Worm (Caenorhabditis elegans) whole organism, young adult: ENCODE data around the gene F58F12.4.
A peak's percentile ranks its signal among the peaks of the same experiment; 100 is the strongest.

Experiments used
- B0035.1 ChIP-seq: sonication (generic microtip); optimal IDR thresholded peaks from 2 replicates; lab custom pipeline; 2016; ENCODE audit warnings: missing genetic modification characterization, mild to moderate bottlenecking, missing compliant biosample characterization, missing genotype, missing genetic modification reagents
- B0261.1 ChIP-seq: sonication (generic microtip); optimal IDR thresholded peaks from 2 replicates; lab custom pipeline; 2016; ENCODE audit warnings: mild to moderate bottlenecking, missing genetic modification characterization, moderate library complexity, missing compliant biosample characterization
- B0336.3 ChIP-seq: fragments of 200-800 bp; sonication (Bioruptor generic); IDR thresholded peaks from 2 replicates; pipeline ENCODE4 v1.3.6; 2022; ENCODE audit warnings: missing genetic modification characterization, missing compliant biosample characterization
- F22D6.2 ChIP-seq: sonication (generic microtip); optimal IDR thresholded peaks from 2 replicates; lab custom pipeline; 2016; ENCODE audit warnings: mild to moderate bottlenecking, missing genetic modification characterization, missing compliant biosample characterization
- F23B12.7 ChIP-seq: sonication (generic microtip); optimal IDR thresholded peaks from 2 replicates; lab custom pipeline; 2017; ENCODE audit warnings: missing genetic modification characterization, mild to moderate bottlenecking, missing compliant biosample characterization, antibody characterized with exemption, moderate library complexity; ENCODE audit not compliant: insufficient read depth
- F57C9.4 ChIP-seq: sonication (generic microtip); optimal IDR thresholded peaks from 2 replicates; lab custom pipeline; 2017; ENCODE audit warnings: mild to moderate bottlenecking, missing genetic modification characterization, missing compliant biosample characterization
- T07F8.4 ChIP-seq: sonication (generic microtip); optimal IDR thresholded peaks from 2 replicates; lab custom pipeline; 2016; ENCODE audit warnings: mild to moderate bottlenecking, missing genetic modification characterization, moderate library complexity, missing compliant biosample characterization
- Y53F4B.3 ChIP-seq: fragments of 200-800 bp; sonication (Bioruptor generic); IDR thresholded peaks from 2 replicates; pipeline ENCODE4 v1.3.6; 2022; ENCODE audit warnings: missing genetic modification reagents, missing genetic modification characterization, missing compliant biosample characterization
- akir-1 ChIP-seq: fragments of 200-800 bp; sonication (Bioruptor generic); optimal IDR thresholded peaks from 2 replicates; lab custom pipeline; 2018; ENCODE audit warnings: mild to moderate bottlenecking, missing genetic modification characterization, moderate library complexity, missing compliant biosample characterization
- ama-1 ChIP-seq, 3 experiments: fragments of 150-350 bp in 1 of 3; sonication (generic microtip) in 2 of 3; optimal IDR thresholded peaks; 2 replicates each; lab custom pipeline; 2014 to 2018; ENCODE audit warnings: missing biosample characterization in 2 of 3, missing genetic modification characterization in 2 of 3, missing genetic modification reagents in 2 of 3
- aptf-3 ChIP-seq: fragments of 200-800 bp; sonication (Bioruptor generic); IDR thresholded peaks from 2 replicates; pipeline ENCODE4 v1.3.6; 2022; ENCODE audit warnings: missing genetic modification characterization, missing compliant biosample characterization
- attf-5 ChIP-seq: fragments of 200-800 bp; sonication (Bioruptor generic); optimal IDR thresholded peaks from 2 replicates; lab custom pipeline; 2018; ENCODE audit warnings: mild to moderate bottlenecking, missing genetic modification characterization, missing compliant biosample characterization
- cebp-2 ChIP-seq: fragments of 200-800 bp; sonication (Bioruptor generic); IDR thresholded peaks from 2 replicates; pipeline ENCODE4 v1.3.6; 2022; ENCODE audit warnings: missing genetic modification characterization, missing compliant biosample characterization
- ceh-100 ChIP-seq: fragments of 200-800 bp; sonication (Bioruptor generic); IDR thresholded peaks from 2 replicates; pipeline ENCODE4 v1.3.6; 2022; ENCODE audit warnings: missing genetic modification reagents, missing genetic modification characterization, missing compliant biosample characterization
- ceh-27 ChIP-seq: fragments of 200-800 bp; sonication (Bioruptor generic); optimal IDR thresholded peaks from 2 replicates; lab custom pipeline; 2018; ENCODE audit warnings: mild to moderate bottlenecking, missing genetic modification characterization, moderate library complexity, missing compliant biosample characterization
- ceh-40 ChIP-seq: fragments of 200-800 bp; sonication (Bioruptor generic); IDR thresholded peaks from 2 replicates; pipeline ENCODE4 v1.3.6; 2022; ENCODE audit warnings: missing genetic modification characterization, missing compliant biosample characterization
- dpl-1 ChIP-seq: fragments of 150-350 bp; optimal IDR thresholded peaks from 2 replicates; lab custom pipeline; 2014; ENCODE audit warnings: missing biosample characterization, missing genetic modification reagents, missing genetic modification characterization
- efl-1 ChIP-seq: fragments of 150-350 bp; optimal IDR thresholded peaks from 2 replicates; lab custom pipeline; 2014; ENCODE audit warnings: missing biosample characterization, missing genetic modification reagents, missing genetic modification characterization
- egrh-3 ChIP-seq: fragments of 200-800 bp; sonication (Bioruptor generic); IDR thresholded peaks from 2 replicates; pipeline ENCODE4 v1.3.6; 2022; ENCODE audit warnings: missing genetic modification reagents, missing genetic modification characterization, missing compliant biosample characterization
- fkh-3 ChIP-seq: sonication (generic microtip); optimal IDR thresholded peaks from 2 replicates; lab custom pipeline; 2016; ENCODE audit warnings: mild to moderate bottlenecking, missing genetic modification characterization, missing compliant biosample characterization
- gei-17 ChIP-seq: fragments of 200-800 bp; sonication (Bioruptor generic); optimal IDR thresholded peaks from 2 replicates; lab custom pipeline; 2018; ENCODE audit warnings: mild to moderate bottlenecking, missing genetic modification characterization, missing compliant biosample characterization
- him-1 ChIP-seq: sonication (generic microtip); optimal IDR thresholded peaks from 2 replicates; lab custom pipeline; 2016; ENCODE audit warnings: missing genotype, missing genetic modification reagents, missing genetic modification characterization, missing compliant biosample characterization
- hmg-1.2 ChIP-seq: fragments of 200-800 bp; sonication (Bioruptor generic); IDR thresholded peaks from 2 replicates; pipeline ENCODE4 v1.3.6; 2022; ENCODE audit warnings: missing genetic modification reagents, missing genetic modification characterization, missing compliant biosample characterization
- hrde-1 ChIP-seq: sonication (generic microtip); optimal IDR thresholded peaks from 2 replicates; lab custom pipeline; 2016; ENCODE audit warnings: missing genetic modification characterization, mild to moderate bottlenecking, missing compliant biosample characterization, moderate library complexity, missing genotype, missing genetic modification reagents, borderline replicate concordance
- hsf-1 ChIP-seq: fragments of 200-800 bp; sonication (Bioruptor generic); IDR thresholded peaks from 2 replicates; pipeline ENCODE4 v1.3.6; 2022; ENCODE audit warnings: missing genetic modification reagents, missing genetic modification characterization, missing compliant biosample characterization
- let-526 ChIP-seq: fragments of 200-800 bp; sonication (Bioruptor generic); IDR thresholded peaks from 2 replicates; pipeline ENCODE4 v1.3.6; 2022; ENCODE audit warnings: missing genetic modification reagents, missing genetic modification characterization, missing compliant biosample characterization
- lir-1 ChIP-seq: fragments of 200-800 bp; sonication (Bioruptor generic); conservative IDR thresholded peaks from 2 replicates; pipeline ENCODE4 v1.3.6; 2022; ENCODE audit warnings: missing genetic modification reagents, missing genetic modification characterization, missing compliant biosample characterization
- lsl-1 ChIP-seq: fragments of 200-800 bp; sonication (Bioruptor generic); optimal IDR thresholded peaks from 2 replicates; lab custom pipeline; 2018; ENCODE audit warnings: mild to moderate bottlenecking, missing genetic modification characterization, moderate library complexity, missing compliant biosample characterization
- madf-6 ChIP-seq: fragments of 200-800 bp; sonication (Bioruptor generic); IDR thresholded peaks from 2 replicates; pipeline ENCODE4 v1.3.6; 2022; ENCODE audit warnings: missing genetic modification reagents, missing genetic modification characterization, missing compliant biosample characterization
- mcd-1 ChIP-seq: fragments of 200-800 bp; sonication (Bioruptor generic); IDR thresholded peaks from 2 replicates; pipeline ENCODE4 v1.3.6; 2022; ENCODE audit warnings: missing genetic modification reagents, missing genetic modification characterization, missing compliant biosample characterization
- nfyb-1 ChIP-seq: fragments of 200-800 bp; sonication (Bioruptor generic); IDR thresholded peaks from 2 replicates; pipeline ENCODE4 v1.3.6; 2022; ENCODE audit warnings: missing genetic modification reagents, missing genetic modification characterization, missing compliant biosample characterization
- nhr-120 ChIP-seq: fragments of 200-800 bp; sonication (Bioruptor generic); IDR thresholded peaks from 2 replicates; pipeline ENCODE4 v1.3.6; 2022; ENCODE audit warnings: missing genetic modification characterization, missing compliant biosample characterization
- nhr-179 ChIP-seq: sonication (generic microtip); optimal IDR thresholded peaks from 2 replicates; lab custom pipeline; 2016; ENCODE audit warnings: mild to moderate bottlenecking, missing genetic modification characterization, missing compliant biosample characterization
- rcor-1 ChIP-seq: fragments of 200-800 bp; sonication (Bioruptor generic); IDR thresholded peaks from 2 replicates; pipeline ENCODE4 v1.3.6; 2022; ENCODE audit warnings: missing genetic modification reagents, missing genetic modification characterization, missing compliant biosample characterization
- sea-2 ChIP-seq: fragments of 200-800 bp; sonication (Bioruptor generic); IDR thresholded peaks from 2 replicates; pipeline ENCODE4 v1.3.6; 2022; ENCODE audit warnings: missing genetic modification characterization, missing compliant biosample characterization
- snpc-1.1 ChIP-seq: sonication (generic microtip); optimal IDR thresholded peaks from 2 replicates; lab custom pipeline; 2017; ENCODE audit warnings: missing genetic modification characterization, mild to moderate bottlenecking, missing compliant biosample characterization, antibody characterized with exemption, moderate library complexity, missing genotype, missing genetic modification reagents; ENCODE audit not compliant: insufficient read depth
- snpc-1.3 ChIP-seq: sonication (generic microtip); optimal IDR thresholded peaks from 2 replicates; lab custom pipeline; 2017; ENCODE audit warnings: missing genetic modification characterization, mild to moderate bottlenecking, missing compliant biosample characterization, antibody characterized with exemption, moderate library complexity, missing genotype, missing genetic modification reagents; ENCODE audit not compliant: insufficient read depth
- snpc-3.4 ChIP-seq: sonication (generic microtip); optimal IDR thresholded peaks from 2 replicates; lab custom pipeline; 2017; ENCODE audit warnings: missing genetic modification characterization, mild to moderate bottlenecking, missing compliant biosample characterization, antibody characterized with exemption, moderate library complexity, missing genotype, missing genetic modification reagents
- snpc-4 ChIP-seq, 5 experiments: fragments of 150-350 bp in 1 of 5; sonication (generic microtip) in 4 of 5; optimal IDR thresholded peaks; 2 replicates each; lab custom pipeline; 2014 to 2018; ENCODE audit warnings: missing genetic modification characterization in 5 of 5, missing biosample characterization in 3 of 5, antibody characterized with exemption in 2 of 5, mild to moderate bottlenecking in 2 of 5, missing compliant biosample characterization in 2 of 5, missing genotype in 2 of 5, moderate library complexity in 2 of 5, missing genetic modification reagents in 1 of 5
- somi-1 ChIP-seq: fragments of 200-800 bp; sonication (Bioruptor generic); optimal IDR thresholded peaks from 2 replicates; lab custom pipeline; 2018; ENCODE audit warnings: mild to moderate bottlenecking, missing genetic modification characterization, missing compliant biosample characterization
- tbp1 ChIP-seq: fragments of 200-800 bp; sonication (Bioruptor generic); optimal IDR thresholded peaks from 2 replicates; lab custom pipeline; 2018; ENCODE audit warnings: mild to moderate bottlenecking, missing genetic modification characterization, missing compliant biosample characterization
- xnd-1 ChIP-seq: sonication (generic microtip); optimal IDR thresholded peaks from 2 replicates; lab custom pipeline; 2016; ENCODE audit warnings: missing genotype, missing genetic modification reagents, missing genetic modification characterization, missing compliant biosample characterization
- ztf-28 ChIP-seq: fragments of 200-800 bp; sonication (Bioruptor generic); IDR thresholded peaks from 2 replicates; pipeline ENCODE4 v1.3.6; 2022; ENCODE audit warnings: missing genetic modification reagents, missing genetic modification characterization, missing compliant biosample characterization
- ztf-3 ChIP-seq: fragments of 200-800 bp; sonication (Bioruptor generic); optimal IDR thresholded peaks from 2 replicates; lab custom pipeline; 2018; ENCODE audit warnings: mild to moderate bottlenecking, missing genetic modification characterization, missing compliant biosample characterization

Gene F58F12.4

ce11 chrII:6360822-6361221, 25.7 kb upstream of the F58F12.4 start, which contains the start of gene K10B2.4 (continued):
- TF ChIP-seq rcor-1 (peak; percentile 43; the same call in 1 of the 2 replicates), dpl-1 (GFP tag; lab: Kevin White, UChicago) (peak; percentile 46), gei-17 (GFP tag; lab: Kevin White, UChicago) (no peak), akir-1 (GFP tag; lab: Kevin White, UChicago) (peak; percentile 12), attf-5 (GFP tag; lab: Kevin White, UChicago) (peak; percentile 72), ama-1 (optimal IDR thresholded peaks at IDR 0.05; lab: Kevin White, UChicago) (no peak), ama-1 (GFP tag; optimal IDR thresholded peaks at IDR 0.05; lab: Kevin White, UChicago) (peak in 1 of 2 experiments; percentile 38), let-526 (peak; percentile 22; the same call in 1 of the 2 replicates), fkh-3 (no peak), snpc-4 (GFP tag; optimal IDR thresholded peaks at IDR 0.05; lab: Kevin White, UChicago) (peak; percentile 0), snpc-4 (tag; optimal IDR thresholded peaks at IDR 0.05; lab: Kevin White, UChicago) (peak; percentile 22 to 42 (median 36)), F57C9.4 (tag; lab: Kevin White, UChicago) (no peak), xnd-1 (tag; lab: Kevin White, UChicago) (no peak), tbp1 (GFP tag; lab: Kevin White, UChicago) (peak; percentile 11), ceh-40 (GFP tag; lab: Robert Waterston, UW) (no peak), hsf-1 (0 out of 2 replicates have a peak, but pooled peaks have one; percentile 35), B0035.1 (tag; lab: Kevin White, UChicago) (peak; percentile 56), hmg-1.2 (0 out of 2 replicates have a peak, but pooled peaks have one; percentile 27), ztf-3 (GFP tag; lab: Kevin White, UChicago) (no peak), B0336.3 (peak; percentile 36; the same call in 1 of the 2 replicates), lsl-1 (peak; percentile 7), F22D6.2 (tag; lab: Kevin White, UChicago) (no peak)

DNA sequence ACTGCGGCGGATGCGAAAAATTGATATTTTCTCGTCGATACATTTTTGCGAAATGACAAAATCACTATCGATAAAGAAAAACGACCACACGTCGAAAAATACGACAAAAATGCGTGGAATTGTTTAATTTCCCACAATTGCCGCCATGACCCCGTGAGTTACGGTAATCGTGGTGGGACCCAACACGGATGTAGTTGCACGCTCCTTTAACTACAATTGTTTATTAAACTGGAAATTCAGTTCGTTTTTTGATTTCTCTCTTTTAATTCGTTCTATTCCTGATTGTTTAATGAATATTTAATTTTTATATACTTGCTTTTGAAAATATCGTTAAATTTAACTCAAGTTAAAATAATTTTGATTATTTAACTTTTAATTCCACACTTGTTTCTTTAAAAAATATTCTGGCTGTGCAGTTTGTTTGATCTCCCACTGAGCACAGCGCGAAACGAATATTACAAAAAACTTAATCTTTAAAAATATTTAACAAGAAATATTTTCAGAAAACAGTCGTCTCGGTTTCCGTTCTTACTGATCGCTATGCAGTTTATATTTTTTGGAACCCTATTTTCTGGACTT, 21.2 kb upstream of the F58F12.4 start, which contains the start of the genes ani-2 and clec-88:
TSS of gene ani-2 (minus strand) at position 131 of the 579 bp plus-strand sequence.
TSS of gene clec-88 (plus strand) at position 486 of the 579 bp plus-strand sequence.
- TF ChIP-seq egrh-3 (no peak), sea-2 (GFP tag; lab: Robert Waterston, UW) (no peak), efl-1 (GFP tag; lab: Kevin White, UChicago) (peak; percentile 96), nfyb-1 (GFP tag; lab: Robert Waterston, UW) (no peak), somi-1 (GFP tag; lab: Kevin White, UChicago) (no peak), snpc-1.1 (tag; lab: Kevin White, UChicago) (peak; percentile 0), madf-6 (GFP tag; lab: Robert Waterston, UW) (peak; percentile 95), hrde-1 (tag; lab: Kevin White, UChicago) (no peak), him-1 (tag; lab: Kevin White, UChicago) (peak; percentile 34), ceh-100 (GFP tag; lab: Robert Waterston, UW) (no peak), F57C9.4 (tag; lab: Kevin White, UChicago) (no peak), B0261.1 (no peak), snpc-4 (GFP tag; optimal IDR thresholded peaks at IDR 0.05; lab: Kevin White, UChicago) (no peak), snpc-4 (tag; optimal IDR thresholded peaks at IDR 0.05; lab: Kevin White, UChicago) (peak in 1 of 4 experiments; percentile 17), T07F8.4 (tag; lab: Kevin White, UChicago) (no peak), F23B12.7 (tag; lab: Kevin White, UChicago) (peak; percentile 73), gei-17 (GFP tag; lab: Kevin White, UChicago) (no peak), ztf-28 (GFP tag; lab: Robert Waterston, UW) (no peak), snpc-1.3 (tag; lab: Kevin White, UChicago) (no peak), mcd-1 (peak; percentile 34; the same call in 1 of the 2 replicates), tbp1 (GFP tag; lab: Kevin White, UChicago) (peak; percentile 31), xnd-1 (tag; lab: Kevin White, UChicago) (peak; percentile 90), ceh-27 (GFP tag; lab: Kevin White, UChicago) (no peak), cebp-2 (GFP tag; lab: Robert Waterston, UW) (no peak), lsl-1 (peak; percentile 98), aptf-3 (GFP tag; lab: Robert Waterston, UW) (no peak), lir-1 (peak; percentile 28; the same call in 1 of the 2 replicates), nhr-120 (GFP tag; lab: Robert Waterston, UW) (no peak), nhr-179 (tag; lab: Kevin White, UChicago) (no peak), B0035.1 (tag; lab: Kevin White, UChicago) (no peak), Y53F4B.3 (GFP tag; lab: Robert Waterston, UW) (peak; percentile 16; the same call in 1 of the 2 replicates), snpc-3.4 (peak; percentile 52)
